Worm (Caenorhabditis elegans): Measurements from ENCODE around the gene F56D6.14.

Gene F56D6.14

DNA sequence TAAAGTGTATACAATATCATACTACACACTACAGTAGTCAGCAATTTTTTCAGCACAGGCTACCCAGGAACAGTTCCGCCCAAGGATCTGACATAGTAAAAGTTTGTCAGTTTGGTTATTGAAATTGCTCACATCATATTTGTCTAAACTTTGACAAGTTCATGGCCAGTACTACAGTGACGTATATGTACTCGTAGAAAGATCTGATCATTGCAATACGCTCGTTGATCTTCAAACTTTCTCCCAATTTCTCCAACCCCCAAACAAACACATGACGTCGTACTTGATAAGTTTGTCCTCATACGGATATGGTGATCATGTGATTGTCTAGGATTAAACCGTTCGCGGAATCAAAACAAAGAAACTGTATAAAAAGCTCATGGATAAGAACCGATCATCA lies 22.7 kb upstream of the F56D6.14 start, which contains the start of gene dct-8:
Gene dct-8 (plus strand): TSS at position 301 of the 400 bp plus-strand sequence.
- TF ChIP-seq nhr-25 (tag; optimal IDR thresholded peaks at IDR 0.05) = no peak
- TF ChIP-seq pha-4 (tag; optimal IDR thresholded peaks at IDR 0.05) = no peak
- TF ChIP-seq fos-1 (tag; optimal IDR thresholded peaks at IDR 0.05) = no peak
- no peak for TF ChIP-seq hmg-11 (tag; optimal IDR thresholded peaks at IDR 0.05)
- TF ChIP-seq ZK546.5 (tag; optimal IDR thresholded peaks at IDR 0.05) = no peak
- TF ChIP-seq egl-27 (tag; optimal IDR thresholded peaks at IDR 0.05) = no peak
- TF ChIP-seq elt-3 (tag; optimal IDR thresholded peaks at IDR 0.05) = no peak
- TF ChIP-seq nhr-77 (tag; optimal IDR thresholded peaks at IDR 0.05) = no peak
- TF ChIP-seq nhr-43 (tag; optimal IDR thresholded peaks at IDR 0.05; ENCODE audit: poor library complexity, severe bottlenecking) = no peak
- no peak for TF ChIP-seq daf-12 (tag; optimal IDR thresholded peaks at IDR 0.05)
- TF ChIP-seq pqm-1 (tag; optimal IDR thresholded peaks at IDR 0.05) = no peak
- no peak for TF ChIP-seq sea-2 (GFP tag; optimal IDR thresholded peaks at IDR 0.05)
- no peak for TF ChIP-seq zag-1 (tag; optimal IDR thresholded peaks at IDR 0.05)

DNA sequence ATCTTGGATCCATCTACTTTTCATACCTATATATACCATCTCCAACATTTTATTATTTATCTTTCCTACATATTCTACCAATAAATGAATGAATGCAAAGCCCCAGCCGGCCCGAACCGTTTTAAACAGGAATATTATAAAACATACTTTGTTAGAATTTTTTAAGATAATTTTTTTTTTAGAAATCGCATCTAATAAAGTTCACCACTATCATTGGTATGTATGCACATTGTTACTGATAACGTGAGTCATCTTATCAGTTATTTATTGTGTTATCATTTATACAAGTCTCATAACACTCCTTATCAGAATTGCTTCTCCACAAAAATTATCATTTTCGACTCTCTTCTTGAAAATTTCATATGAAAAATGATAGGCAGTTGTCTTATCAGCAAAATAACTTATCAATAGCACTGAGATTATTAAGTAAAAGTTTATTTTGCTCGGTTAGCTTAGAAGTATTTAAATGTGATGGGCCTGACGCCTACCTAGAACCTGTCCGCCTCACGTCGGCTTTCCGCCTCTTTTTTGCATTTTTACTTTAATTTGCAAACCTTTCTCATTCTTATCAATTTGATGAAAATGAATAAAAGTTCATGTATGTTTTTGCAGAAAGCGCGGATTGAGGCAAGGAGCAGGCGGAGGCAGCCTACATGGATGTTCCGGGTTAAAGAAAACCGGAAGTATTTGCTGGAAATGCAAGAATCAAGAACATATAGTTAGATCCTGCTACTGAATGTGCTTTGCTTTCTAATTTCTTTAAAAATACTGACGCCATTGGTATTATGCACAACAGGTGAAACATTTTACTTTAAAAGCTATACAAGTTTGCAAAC lies 17.6 kb upstream of the F56D6.14 start, which contains the start of gene srz-62:
Gene srz-62 (plus strand): TSS at position 786 of the 836 bp plus-strand sequence.
- TF ChIP-seq elt-2 (tag; optimal IDR thresholded peaks at IDR 0.05) (peak; percentile 100), jun-1 (tag; optimal IDR thresholded peaks at IDR 0.05) (peak; percentile 98), nhr-25 (tag; optimal IDR thresholded peaks at IDR 0.05) (no peak), egl-27 (tag; optimal IDR thresholded peaks at IDR 0.05) (peak; percentile 92), pqm-1 (tag; optimal IDR thresholded peaks at IDR 0.05) (peak; percentile 100), fos-1 (tag; optimal IDR thresholded peaks at IDR 0.05) (peak; percentile 82), ZK546.5 (tag; optimal IDR thresholded peaks at IDR 0.05) (no peak), pha-4 (tag; optimal IDR thresholded peaks at IDR 0.05) (peak; percentile 91)

DNA sequence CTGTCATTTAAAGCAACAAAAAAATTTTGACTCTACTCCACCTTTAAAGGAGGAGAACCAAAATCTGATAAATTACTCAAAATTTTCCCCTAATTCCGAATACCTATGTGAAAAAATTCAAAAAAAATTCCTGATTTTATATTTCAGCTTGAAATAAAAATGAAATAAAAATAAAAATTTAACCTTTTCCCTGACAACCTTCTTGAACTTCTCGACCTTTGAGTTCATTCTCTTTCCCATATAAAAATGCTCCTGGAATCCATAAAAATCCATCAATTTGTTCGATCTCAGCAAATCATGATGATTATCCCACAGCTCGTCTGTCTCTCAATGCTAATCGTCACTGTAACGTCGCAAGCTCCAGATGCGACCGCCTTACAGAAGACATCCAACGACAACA lies 14.6 kb upstream of the F56D6.14 start, which contains the start of gene F56D6.6:
Gene F56D6.6 (plus strand): TSS at position 301 of the 400 bp plus-strand sequence.
- TF ChIP-seq lin-15B (tag; optimal IDR thresholded peaks at IDR 0.05) = no peak
- no peak for TF ChIP-seq sea-2 (GFP tag; optimal IDR thresholded peaks at IDR 0.05)
- TF ChIP-seq daf-12 (tag; optimal IDR thresholded peaks at IDR 0.05) = no peak
- no peak for TF ChIP-seq nhr-77 (tag; optimal IDR thresholded peaks at IDR 0.05)
- no peak for TF ChIP-seq nhr-28 (tag; optimal IDR thresholded peaks at IDR 0.05)
- TF ChIP-seq tbx-2 (tag; optimal IDR thresholded peaks at IDR 0.05) = no peak
- TF ChIP-seq R02D3.7 (tag; optimal IDR thresholded peaks at IDR 0.05) = no peak
- no peak for TF ChIP-seq skn-1 (tag; optimal IDR thresholded peaks at IDR 0.05)
- no peak for TF ChIP-seq elt-3 (tag; optimal IDR thresholded peaks at IDR 0.05)
- TF ChIP-seq mml-1 (tag; optimal IDR thresholded peaks at IDR 0.05) = no peak

DNA sequence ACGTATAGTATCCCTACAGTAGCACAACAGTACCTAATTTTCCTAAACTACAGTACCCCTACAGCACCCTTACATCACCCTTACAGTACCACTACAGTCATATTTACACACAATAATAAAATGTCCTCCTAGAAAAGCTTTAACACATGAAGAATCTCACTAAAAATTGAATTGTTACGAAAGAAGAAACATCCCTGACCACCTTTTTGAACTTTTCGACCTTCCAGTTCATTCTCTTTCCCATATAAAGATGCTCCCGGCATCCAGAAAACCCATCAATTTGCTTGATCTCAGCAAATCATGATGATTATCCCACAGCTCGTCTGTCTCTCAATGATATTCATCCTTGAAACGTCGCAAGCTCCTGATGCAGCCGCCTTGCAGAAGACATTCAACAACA lies 12.9 kb upstream of the F56D6.14 start, which contains the start of gene F56D6.21:
Gene F56D6.21 (plus strand): TSS at position 301 of the 400 bp plus-strand sequence.
- TF ChIP-seq nhr-11 (tag; optimal IDR thresholded peaks at IDR 0.05) (no peak), ZK546.5 (tag; optimal IDR thresholded peaks at IDR 0.05) (no peak), fos-1 (tag; optimal IDR thresholded peaks at IDR 0.05) (no peak), eor-1 (tag; optimal IDR thresholded peaks at IDR 0.05) (no peak), egl-27 (tag; optimal IDR thresholded peaks at IDR 0.05) (no peak), ztf-4 (tag; optimal IDR thresholded peaks at IDR 0.05) (no peak), unc-39 (tag; optimal IDR thresholded peaks at IDR 0.05) (no peak), nhr-43 (tag; optimal IDR thresholded peaks at IDR 0.05; ENCODE audit: poor library complexity, severe bottlenecking) (no peak), elt-1 (tag; optimal IDR thresholded peaks at IDR 0.05) (no peak), ceh-9 (tag; optimal IDR thresholded peaks at IDR 0.05) (no peak), lin-15B (tag; optimal IDR thresholded peaks at IDR 0.05) (no peak), nhr-23 (tag; optimal IDR thresholded peaks at IDR 0.05) (no peak), jun-1 (tag; optimal IDR thresholded peaks at IDR 0.05) (no peak), nhr-12 (tag; optimal IDR thresholded peaks at IDR 0.05) (no peak), daf-12 (tag; optimal IDR thresholded peaks at IDR 0.05) (no peak), aly-2 (tag; optimal IDR thresholded peaks at IDR 0.05) (no peak), pha-4 (tag; optimal IDR thresholded peaks at IDR 0.05) (no peak), skn-1 (tag; optimal IDR thresholded peaks at IDR 0.05) (no peak), nhr-28 (tag; optimal IDR thresholded peaks at IDR 0.05) (no peak), nhr-77 (tag; optimal IDR thresholded peaks at IDR 0.05) (no peak)

DNA sequence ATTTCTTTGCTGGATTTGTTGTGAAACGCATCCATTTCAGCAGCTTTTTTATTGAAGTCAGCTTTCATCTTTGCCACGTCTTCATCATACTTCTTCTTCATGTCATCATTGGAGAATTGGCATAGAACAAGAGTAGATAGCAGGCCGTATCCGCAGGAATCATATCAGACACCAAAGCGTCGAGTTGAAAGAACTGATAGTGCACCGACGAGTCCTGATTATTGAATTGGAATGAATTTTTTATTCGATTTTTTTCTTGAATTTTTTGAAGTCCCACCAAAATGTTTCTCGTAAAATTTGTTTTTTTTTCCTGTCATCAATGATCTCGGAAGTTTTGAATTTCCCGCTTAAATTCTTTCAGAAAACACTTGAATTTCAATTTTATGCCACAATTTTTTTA lies 11.1 kb upstream of the F56D6.14 start, which contains the start of gene F56D6.11:
Gene F56D6.11 (minus strand): TSS at position 101 of the 400 bp plus-strand sequence.
- no peak for TF ChIP-seq ceh-82 (tag; optimal IDR thresholded peaks at IDR 0.05)
- TF ChIP-seq nhr-77 (tag; optimal IDR thresholded peaks at IDR 0.05) = no peak
- no peak for TF ChIP-seq ama-1 (optimal IDR thresholded peaks at IDR 0.05)
- TF ChIP-seq R02D3.7 (tag; optimal IDR thresholded peaks at IDR 0.05) = no peak
- TF ChIP-seq lsy-12 (tag; optimal IDR thresholded peaks at IDR 0.05) = no peak
- no peak for TF ChIP-seq ceh-28 (tag; optimal IDR thresholded peaks at IDR 0.05)
